Worm (Caenorhabditis elegans) whole organism, midembryonic: ENCODE data around the gene F41H10.12.

Experiments
- T22C8.4 ChIP-seq: fragments of 200-800 bp; sonication (Bioruptor generic); IDR thresholded peaks from 2 replicates; pipeline ENCODE4 v1.3.6; 2022; ENCODE audit warnings: missing genetic modification characterization, missing compliant biosample characterization
- flt-1 ChIP-seq: fragments of 200-800 bp; sonication (Bioruptor generic); IDR thresholded peaks from 2 replicates; pipeline ENCODE4 v1.3.6; 2022; ENCODE audit warnings: missing genetic modification characterization, missing compliant biosample characterization

DNA sequence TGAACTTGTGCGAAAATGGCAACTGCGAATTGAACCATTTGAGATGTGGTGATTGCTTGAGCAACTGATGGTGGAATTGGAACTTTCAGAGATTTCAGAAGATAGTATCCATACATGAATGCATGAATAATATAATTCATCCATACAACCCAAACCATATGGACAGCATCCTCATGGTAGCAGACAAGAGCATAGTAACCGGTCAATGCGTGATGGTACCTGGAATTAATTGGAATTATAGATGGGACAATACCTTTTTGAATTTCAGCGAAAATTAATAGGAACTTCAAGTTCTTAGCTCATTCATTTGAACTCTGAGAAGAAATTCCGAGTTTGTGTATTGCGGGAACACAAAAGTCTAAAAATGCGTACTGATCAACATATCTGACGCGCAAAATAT lies 10.2 kb upstream of the F41H10.12 start:
- TF ChIP-seq flt-1 (GFP tag; lab: Robert Waterston, UW) (no peak), T22C8.4 (GFP tag; lab: Robert Waterston, UW) (no peak)
